Worm (Caenorhabditis elegans): ENCODE results near the gene ZK218.7.

Gene ZK218.7

ce11 chrV:17151292-17151691, 45.7 kb downstream of the ZK218.7 start:
- TF ChIP-seq klf-2 (GFP tag; conservative IDR thresholded peaks at IDR 0.05): no peak
- no peak for TF ChIP-seq tab-1 (GFP tag; IDR thresholded peaks at IDR 0.05)
- TF ChIP-seq ztf-23 (GFP tag; IDR thresholded peaks at IDR 0.05): no peak
- TF ChIP-seq ztf-29 (GFP tag; IDR thresholded peaks at IDR 0.05): no peak
- TF ChIP-seq ref-1 (GFP tag; conservative IDR thresholded peaks at IDR 0.05): no peak
- no peak for TF ChIP-seq cog-1 (tag; optimal IDR thresholded peaks at IDR 0.05)
- no peak for TF ChIP-seq flt-1 (GFP tag; IDR thresholded peaks at IDR 0.05)

ce11 chrV:17154944-17155343, 49.4 kb downstream of the ZK218.7 start:
- TF ChIP-seq tab-1 (GFP tag; IDR thresholded peaks at IDR 0.05): no peak
- no peak for TF ChIP-seq klf-2 (GFP tag; conservative IDR thresholded peaks at IDR 0.05)
- TF ChIP-seq med-1 (GFP tag; optimal IDR thresholded peaks at IDR 0.05; ENCODE audit: insufficient read depth): no peak
- TF ChIP-seq ref-1 (GFP tag; conservative IDR thresholded peaks at IDR 0.05): no peak
- TF ChIP-seq T22C8.4 (GFP tag; IDR thresholded peaks at IDR 0.05): no peak
- TF ChIP-seq ztf-23 (GFP tag; IDR thresholded peaks at IDR 0.05): no peak
- no peak for TF ChIP-seq flt-1 (GFP tag; IDR thresholded peaks at IDR 0.05)
- no peak for TF ChIP-seq ztf-29 (GFP tag; IDR thresholded peaks at IDR 0.05)
- no peak for TF ChIP-seq cog-1 (tag; optimal IDR thresholded peaks at IDR 0.05)

ce11 chrV:17155384-17155858, 49.8 kb downstream of the ZK218.7 start, which contains the start of gene F40D4.17:
Gene F40D4.17 (minus strand): TSS chrV:17155434.
- TF ChIP-seq T22C8.4 (GFP tag; IDR thresholded peaks at IDR 0.05) (no peak), ztf-23 (GFP tag; IDR thresholded peaks at IDR 0.05) (no peak), ztf-29 (GFP tag; IDR thresholded peaks at IDR 0.05) (no peak), klf-2 (GFP tag; conservative IDR thresholded peaks at IDR 0.05) (no peak), cog-1 (tag; optimal IDR thresholded peaks at IDR 0.05) (no peak), tab-1 (GFP tag; IDR thresholded peaks at IDR 0.05) (no peak), med-1 (GFP tag; optimal IDR thresholded peaks at IDR 0.05; ENCODE audit: insufficient read depth) (no peak), flt-1 (GFP tag; IDR thresholded peaks at IDR 0.05) (no peak), ref-1 (GFP tag; conservative IDR thresholded peaks at IDR 0.05) (no peak)
